Fruit fly (Drosophila melanogaster): Measurements from ENCODE around the gene CG13484.

- peak; percentile 52 to 69 for TF ChIP-seq ss (GFP tag; optimal IDR thresholded peaks at IDR 0.05)
- peak; percentile 27 for TF ChIP-seq cyc (GFP tag; optimal IDR thresholded peaks at IDR 0.05)
- no peak for TF ChIP-seq CG6163 (GFP tag; IDR thresholded peaks at IDR 0.05)
- TF ChIP-seq CG10631 (GFP tag; optimal IDR thresholded peaks at IDR 0.05) = no peak
- peak; percentile 44 for TF ChIP-seq CG6808 (GFP tag; optimal IDR thresholded peaks at IDR 0.05)
- TF ChIP-seq CG6276 (GFP tag; optimal IDR thresholded peaks at IDR 0.05) = no peak
- TF ChIP-seq CG9139 (GFP tag; optimal IDR thresholded peaks at IDR 0.05) = peak; percentile 48
- no peak for TF ChIP-seq vri (GFP tag; optimal IDR thresholded peaks at IDR 0.05)
- no peak for TF ChIP-seq CG11294 (GFP tag; IDR thresholded peaks at IDR 0.05)
- no peak for TF ChIP-seq Sox15 (GFP tag; optimal IDR thresholded peaks at IDR 0.05)
- TF ChIP-seq Lpt (GFP tag; optimal IDR thresholded peaks at IDR 0.05) = peak; percentile 27
- TF ChIP-seq CG15336 (GFP tag; IDR thresholded peaks at IDR 0.05) = peak; percentile 37; the same call in 1 of the 2 replicates
- TF ChIP-seq acj6 (GFP tag; optimal IDR thresholded peaks at IDR 0.05) = no peak
- no peak for TF ChIP-seq CG11902 (GFP tag; optimal IDR thresholded peaks at IDR 0.05)
Observed at dm6 chr3L:14053073-14053643, at the start of gene CG13484, which contains the start of gene Frl.
